Fruit fly (Drosophila melanogaster): ENCODE measurements around the gene CG1409.

Gene CG1409

DNA sequence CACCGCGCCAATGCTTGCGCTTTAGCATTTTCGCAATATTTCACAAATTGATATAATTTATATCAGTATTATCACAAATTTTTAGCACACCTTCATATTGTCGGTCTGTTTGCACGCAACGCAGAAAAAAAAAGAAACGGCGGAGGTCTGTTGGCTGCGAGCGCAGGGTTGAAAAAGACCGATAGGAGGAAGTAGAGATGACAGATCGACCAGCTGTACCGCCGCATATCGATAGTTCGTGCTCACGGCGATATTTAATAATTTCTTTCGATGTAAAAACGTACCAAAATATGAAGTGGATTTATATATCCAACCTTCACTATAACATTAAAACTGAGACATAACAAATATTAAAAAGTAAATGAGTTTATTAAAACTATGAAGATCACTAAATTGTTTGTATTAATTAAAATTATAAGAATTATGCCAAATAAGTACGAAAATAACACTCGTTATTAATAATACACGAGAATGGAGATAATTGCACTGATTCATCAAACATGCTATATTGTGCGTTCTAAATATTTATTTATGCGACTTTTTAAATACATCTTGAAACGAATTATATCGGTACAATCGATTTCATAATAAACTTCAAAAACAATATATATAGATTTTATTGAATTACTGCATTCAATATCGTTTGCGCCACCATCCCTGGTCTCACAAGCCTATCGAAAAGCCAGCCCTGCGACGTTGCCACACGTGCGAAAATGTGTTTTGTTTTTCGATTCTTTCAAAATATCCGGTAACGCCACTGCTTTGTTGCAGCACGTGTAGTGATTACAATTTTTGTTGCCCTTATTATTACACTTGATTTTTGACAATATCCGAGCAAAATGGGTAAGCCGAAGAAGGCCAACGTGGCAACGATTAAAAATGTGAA lies 43.4 kb downstream of the CG1409 start, which contains the start of the genes RpS6 and bys:
TSS of gene RpS6 (minus strand) at position 179 of the 886 bp plus-strand sequence.
TSS of gene bys (plus strand) at position 728 of the 886 bp plus-strand sequence.
- TF ChIP-seq CG7101 (tag; optimal IDR thresholded peaks at IDR 0.05) (peak; percentile 69), toe (GFP tag; optimal IDR thresholded peaks at IDR 0.05) (peak; percentile 57), CG33017 (tag; optimal IDR thresholded peaks at IDR 0.05) (peak; percentile 40), CG12768 (GFP tag; optimal IDR thresholded peaks at IDR 0.05) (peak; percentile 13), pad (GFP tag; optimal IDR thresholded peaks at IDR 0.05) (peak; percentile 54), CG11617 (GFP tag; optimal IDR thresholded peaks at IDR 0.05) (peak; percentile 84), bab1 (GFP tag; optimal IDR thresholded peaks at IDR 0.05) (peak; percentile 84), Clk (GFP tag; optimal IDR thresholded peaks at IDR 0.05) (no peak), Mnt (GFP tag; optimal IDR thresholded peaks at IDR 0.05) (peak; percentile 99), cic (GFP tag; optimal IDR thresholded peaks at IDR 0.05) (no peak), CG7045 (GFP tag; optimal IDR thresholded peaks at IDR 0.05) (no peak), tj (GFP tag; optimal IDR thresholded peaks at IDR 0.05) (peak; percentile 39), cnc (optimal IDR thresholded peaks at IDR 0.05) (no peak), CG14711 (tag; optimal IDR thresholded peaks at IDR 0.05) (peak; percentile 62), CG1620 (GFP tag; optimal IDR thresholded peaks at IDR 0.05) (peak; percentile 63), Hr96 (GFP tag; optimal IDR thresholded peaks at IDR 0.05) (peak; percentile 83), ovo (GFP tag; optimal IDR thresholded peaks at IDR 0.05) (peak; percentile 6), CG5204 (GFP tag; optimal IDR thresholded peaks at IDR 0.05) (no peak), kay (GFP tag; ENCODE audit: borderline replicate concordance) (no peak), Crg-1 (GFP tag; optimal IDR thresholded peaks at IDR 0.05) (peak; percentile 20)
